Fruit fly (Drosophila melanogaster) whole organism, prepupa: Measurements from ENCODE around the gene Spf30.
A peak's percentile ranks its signal among the peaks of the same experiment; 100 is the strongest.
"Not testable (repeated sequence)": the region's sequence is repeated elsewhere in the genome, so short reads cannot be mapped to it uniquely, and the experiment has no call there.

Source experiments
- Blimp-1 ChIP-seq: fragments of 200-800 bp; sonication (Bioruptor generic); optimal IDR thresholded peaks from 3 replicates; lab custom pipeline; 2017; ENCODE audit warnings: missing biosample characterization, missing genetic modification characterization, mild to moderate bottlenecking, moderate library complexity, missing genetic modification reagents
- CG10631 ChIP-seq: fragments of 200-800 bp; sonication (Bioruptor generic); optimal IDR thresholded peaks from 2 replicates; lab custom pipeline; 2016; ENCODE audit warnings: missing biosample characterization, missing genetic modification characterization
- CG11294 ChIP-seq: fragments of 200-800 bp; sonication (Bioruptor generic); IDR thresholded peaks from 2 replicates; pipeline ENCODE4 v1.3.6; 2022; ENCODE audit warnings: missing biosample characterization, missing genetic modification characterization
- CG11762 ChIP-seq: fragments of 200-800 bp; sonication (Bioruptor generic); optimal IDR thresholded peaks from 3 replicates; lab custom pipeline; 2016; ENCODE audit warnings: missing biosample characterization, missing genetic modification characterization; ENCODE audit not compliant: insufficient read depth
- CG15336 ChIP-seq: fragments of 200-800 bp; sonication (Bioruptor generic); IDR thresholded peaks from 2 replicates; pipeline ENCODE4 v1.3.6; 2022; ENCODE audit warnings: missing biosample characterization, missing genetic modification characterization
- CG1621 ChIP-seq: fragments of 200-800 bp; sonication (Bioruptor generic); optimal IDR thresholded peaks from 3 replicates; lab custom pipeline; 2018; ENCODE audit warnings: missing biosample characterization, mild to moderate bottlenecking, missing genetic modification characterization
- CG32006 ChIP-seq: fragments of 200-800 bp; sonication (Bioruptor generic); optimal IDR thresholded peaks from 3 replicates; lab custom pipeline; 2017; ENCODE audit warnings: missing biosample characterization, mild to moderate bottlenecking, missing genetic modification characterization
- CG34406 ChIP-seq: fragments of 200-800 bp; sonication (Bioruptor generic); optimal IDR thresholded peaks from 3 replicates; lab custom pipeline; 2016; ENCODE audit warnings: missing biosample characterization, missing genetic modification characterization
- CG7368 ChIP-seq: fragments of 200-800 bp; sonication (Bioruptor generic); optimal IDR thresholded peaks from 3 replicates; lab custom pipeline; 2016; ENCODE audit warnings: missing biosample characterization, missing genetic modification characterization
- CG8119 ChIP-seq: fragments of 200-800 bp; sonication (Bioruptor generic); IDR thresholded peaks from 3 replicates; pipeline ENCODE4 v1.3.6; 2022; ENCODE audit warnings: missing biosample characterization, missing genetic modification characterization
- CG8319 ChIP-seq: fragments of 200-800 bp; sonication (Bioruptor generic); optimal IDR thresholded peaks from 3 replicates; lab custom pipeline; 2016; ENCODE audit warnings: missing biosample characterization, missing genetic modification characterization
- Eip93F ChIP-seq: fragments of 200-800 bp; sonication (Bioruptor generic); optimal IDR thresholded peaks from 2 replicates; lab custom pipeline; 2016; ENCODE audit warnings: missing biosample characterization, mild to moderate bottlenecking, missing genetic modification characterization
- Ets96B ChIP-seq: fragments of 200-800 bp; optimal IDR thresholded peaks from 2 replicates; lab custom pipeline; 2019; ENCODE audit warnings: missing biosample characterization, mild to moderate bottlenecking, missing genetic modification characterization, moderate library complexity
- Gug ChIP-seq: fragments of 200-800 bp; sonication (Bioruptor generic); IDR thresholded peaks from 2 replicates; pipeline ENCODE4 v1.3.6; 2022; ENCODE audit warnings: missing biosample characterization, missing genetic modification characterization
- Hr39 ChIP-seq: fragments of 200-800 bp; sonication (Bioruptor generic); optimal IDR thresholded peaks from 2 replicates; lab custom pipeline; 2016; ENCODE audit warnings: missing biosample characterization, missing genetic modification characterization
- Hr4 ChIP-seq: fragments of 200-800 bp; sonication (Bioruptor generic); optimal IDR thresholded peaks from 3 replicates; lab custom pipeline; 2016; ENCODE audit warnings: missing biosample characterization, missing genetic modification characterization
- Lpt ChIP-seq: fragments of 200-800 bp; sonication (Bioruptor generic); optimal IDR thresholded peaks from 3 replicates; lab custom pipeline; 2016; ENCODE audit warnings: missing biosample characterization, missing genetic modification characterization
- Met ChIP-seq: fragments of 200-800 bp; sonication (Bioruptor generic); optimal IDR thresholded peaks from 3 replicates; lab custom pipeline; 2016; ENCODE audit warnings: missing biosample characterization, missing genetic modification characterization
- Smox ChIP-seq: fragments of 200-800 bp; sonication (Bioruptor generic); optimal IDR thresholded peaks from 3 replicates; lab custom pipeline; 2016; ENCODE audit warnings: missing biosample characterization, missing genetic modification characterization
- Sox15 ChIP-seq: fragments of 200-800 bp; sonication (Bioruptor generic); optimal IDR thresholded peaks from 3 replicates; lab custom pipeline; 2016; ENCODE audit warnings: missing biosample characterization, missing genetic modification characterization
- acj6 ChIP-seq: fragments of 200-800 bp; sonication (Bioruptor generic); optimal IDR thresholded peaks from 3 replicates; lab custom pipeline; 2016; ENCODE audit warnings: missing biosample characterization, missing genetic modification characterization
- dsx ChIP-seq: fragments of 200-800 bp; optimal IDR thresholded peaks from 3 replicates; lab custom pipeline; 2019; ENCODE audit warnings: missing biosample characterization, mild to moderate bottlenecking, missing genetic modification characterization, moderate library complexity; ENCODE audit not compliant: poor library complexity, severe bottlenecking
- eg ChIP-seq: fragments of 200-800 bp; sonication (Bioruptor generic); IDR thresholded peaks from 3 replicates; pipeline ENCODE4 v1.3.6; 2022; ENCODE audit warnings: missing biosample characterization, missing genetic modification characterization
- esn ChIP-seq: fragments of 200-800 bp; sonication (Bioruptor generic); optimal IDR thresholded peaks from 2 replicates; lab custom pipeline; 2016; ENCODE audit warnings: missing biosample characterization, mild to moderate bottlenecking, missing genetic modification characterization, moderate library complexity
- fkh ChIP-seq: fragments of 200-800 bp; sonication (Bioruptor generic); optimal IDR thresholded peaks from 3 replicates; lab custom pipeline; 2017; ENCODE audit warnings: missing biosample characterization, mild to moderate bottlenecking, missing genetic modification characterization, moderate library complexity
- lz ChIP-seq: fragments of 200-800 bp; sonication (Bioruptor generic); optimal IDR thresholded peaks from 3 replicates; lab custom pipeline; 2016; ENCODE audit warnings: missing biosample characterization, missing genetic modification characterization
- net ChIP-seq: fragments of 200-800 bp; sonication (Bioruptor generic); optimal IDR thresholded peaks from 3 replicates; lab custom pipeline; 2016; ENCODE audit warnings: missing biosample characterization, missing genetic modification characterization
- pdm3 ChIP-seq: fragments of 200-800 bp; sonication (Bioruptor generic); optimal IDR thresholded peaks from 3 replicates; lab custom pipeline; 2016; ENCODE audit warnings: missing biosample characterization, missing genetic modification characterization
- spab ChIP-seq: fragments of 200-800 bp; sonication (Bioruptor generic); optimal IDR thresholded peaks from 2 replicates; lab custom pipeline; 2017; ENCODE audit warnings: missing biosample characterization, mild to moderate bottlenecking, missing genetic modification characterization, missing genetic modification reagents
- svp ChIP-seq: fragments of 200-800 bp; sonication (Bioruptor generic); peaks from one replicate; lab custom pipeline; 2016; ENCODE audit warnings: missing biosample characterization, missing genetic modification characterization
- topi ChIP-seq: fragments of 200-800 bp; sonication (Bioruptor generic); optimal IDR thresholded peaks from 3 replicates; lab custom pipeline; 2016; ENCODE audit warnings: missing biosample characterization, missing genetic modification characterization
- vri ChIP-seq: fragments of 200-800 bp; sonication (Bioruptor generic); optimal IDR thresholded peaks from 3 replicates; lab custom pipeline; 2016; ENCODE audit warnings: missing biosample characterization, mild to moderate bottlenecking, missing genetic modification characterization

Spf30 gene

DNA sequence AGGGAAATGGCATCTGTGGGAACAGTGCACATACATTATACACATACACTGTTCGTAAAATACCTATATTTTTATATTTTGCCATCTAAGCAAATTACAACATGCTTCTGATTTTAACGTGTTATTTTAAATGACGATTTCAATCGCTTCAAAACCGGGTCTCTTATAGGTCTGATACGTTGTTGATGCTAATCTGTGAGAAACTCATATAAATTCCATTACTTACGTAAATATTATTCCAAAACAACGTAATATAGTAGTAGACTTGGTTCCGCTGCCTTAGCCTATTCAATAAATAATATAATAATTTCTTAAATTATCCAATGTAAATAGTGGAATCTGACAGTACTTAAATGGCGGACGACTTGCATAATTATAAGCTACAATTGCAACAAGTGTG is at the start of gene Spf30:
Spf30 (plus strand) TSS at position 252 of the 400 bp plus-strand sequence.
- no peak for TF ChIP-seq lz (GFP tag; lab: Kevin White, UChicago)
- TF ChIP-seq Hr39 (GFP tag; lab: Kevin White, UChicago) = peak; percentile 19
- TF ChIP-seq CG11294 (GFP tag; lab: Robert Waterston, UW) = no peak
- TF ChIP-seq, all 60 proteins: peak for 1

DNA sequence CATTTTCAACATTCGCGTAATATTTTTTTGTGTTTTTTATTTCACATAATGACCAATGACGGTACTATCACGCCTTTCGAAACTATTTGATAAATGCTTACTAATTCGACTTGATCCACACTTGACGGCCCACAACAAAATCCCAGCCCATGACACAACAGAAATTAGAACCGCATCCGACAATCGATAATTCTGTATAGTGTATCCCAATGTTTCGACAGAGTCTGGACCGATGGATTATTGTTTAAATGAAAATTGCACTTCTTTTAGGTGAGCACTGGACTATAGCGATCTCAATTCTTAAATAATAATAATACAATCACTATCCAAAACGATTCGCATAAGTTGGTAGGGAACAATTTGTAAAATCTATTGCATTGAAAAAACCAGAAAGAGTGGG is 28.7 kb upstream of the Spf30 start:
- TF ChIP-seq fkh (GFP tag; lab: Kevin White, UChicago) (no peak), CG32006 (GFP tag; lab: Kevin White, UChicago) (no peak), spab (GFP tag; lab: Kevin White, UChicago) (no peak), Smox (GFP tag; lab: Kevin White, UChicago) (no peak), Gug (GFP tag; lab: Robert Waterston, UW) (no peak), acj6 (GFP tag; lab: Kevin White, UChicago) (no peak), CG1621 (no peak), eg (no peak), Ets96B (tag; lab: Kevin White, UChicago) (no peak), CG8319 (GFP tag; lab: Kevin White, UChicago) (no peak), CG10631 (GFP tag; lab: Kevin White, UChicago) (no peak)

DNA sequence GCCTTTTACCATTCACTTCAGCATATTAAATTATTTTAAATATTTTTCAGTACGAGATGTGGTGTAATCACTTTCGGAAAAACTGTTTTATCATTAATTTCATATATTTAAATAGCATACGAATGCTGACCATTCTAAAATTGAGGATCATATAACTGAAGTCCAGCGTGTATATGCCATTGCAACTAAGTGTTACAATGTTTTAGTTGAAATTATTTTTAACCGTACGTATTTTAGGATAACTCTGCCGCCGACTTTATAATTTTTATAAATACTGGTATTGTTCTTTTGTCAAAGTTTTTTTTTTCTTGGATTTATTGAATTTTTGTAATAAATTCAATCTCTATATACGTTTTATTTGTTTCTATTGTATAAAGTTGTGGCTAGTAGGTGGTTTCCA is 25.0 kb upstream of the Spf30 start:
- TF ChIP-seq svp (GFP tag; lab: Kevin White, UChicago) = peak; percentile 17
- no peak for TF ChIP-seq CG8119 (GFP tag; lab: Robert Waterston, UW)

DNA sequence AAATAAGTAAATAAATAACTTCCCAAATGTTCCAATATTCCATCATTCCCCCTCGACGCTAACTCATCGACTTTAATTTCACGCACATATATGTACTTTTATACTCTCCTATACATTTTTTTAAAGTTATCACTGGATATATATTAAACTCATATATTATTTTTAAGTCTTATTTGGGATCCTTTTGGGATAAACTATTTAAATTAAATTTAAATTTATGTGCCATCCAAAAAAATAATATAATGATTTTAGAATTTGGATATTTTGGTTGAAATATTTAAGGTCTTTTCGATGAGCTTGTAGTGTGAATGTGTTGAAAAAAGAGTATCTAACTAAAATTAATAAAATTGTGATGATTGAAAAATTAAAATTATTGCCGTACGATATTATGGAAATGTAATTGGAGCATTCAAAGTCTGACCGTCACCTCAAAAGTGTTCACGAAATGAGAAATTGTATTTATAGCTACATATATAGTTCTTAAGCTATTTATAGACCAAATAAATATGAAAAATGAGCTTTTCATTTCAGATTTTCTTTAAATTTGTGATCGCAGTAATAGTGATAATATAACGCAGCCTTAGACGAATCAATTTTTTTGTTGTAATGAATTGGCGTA is 11.5 kb downstream of the Spf30 start, which contains the start of gene CG40298:
CG40298 (plus strand) TSS at position 569 of the 619 bp plus-strand sequence.
- TF ChIP-seq vri (no peak), fkh (GFP tag; lab: Kevin White, UChicago) (no peak), Eip93F (no peak), dsx (GFP tag; lab: Kevin White, UChicago) (no peak), CG34406 (no peak), CG1621 (no peak), acj6 (GFP tag; lab: Kevin White, UChicago) (no peak), pdm3 (GFP tag; lab: Kevin White, UChicago) (no peak), CG7368 (GFP tag; lab: Kevin White, UChicago) (no peak), Sox15 (GFP tag; lab: Kevin White, UChicago) (no peak), eg (no peak), Lpt (GFP tag; lab: Kevin White, UChicago) (no peak), CG11762 (GFP tag; lab: Kevin White, UChicago) (no peak), Hr4 (GFP tag; lab: Kevin White, UChicago) (no peak), net (GFP tag; lab: Kevin White, UChicago) (no peak), topi (GFP tag; lab: Kevin White, UChicago) (no peak), esn (GFP tag; lab: Kevin White, UChicago) (no peak)
- TF ChIP-seq, all 60 proteins: peak for 0

DNA sequence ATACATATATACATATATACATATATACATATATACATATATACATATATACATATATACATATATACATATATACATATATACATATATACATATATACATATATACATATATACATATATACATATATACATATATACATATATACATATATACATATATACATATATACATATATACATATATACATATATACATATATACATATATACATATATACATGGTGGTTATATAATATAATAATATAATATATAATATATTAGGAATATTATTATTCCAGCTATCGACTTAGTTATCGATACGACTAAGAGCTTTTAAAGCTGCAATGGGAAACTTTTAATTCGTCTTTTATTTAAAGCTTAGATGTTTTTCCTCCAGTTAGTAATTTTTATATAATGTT is 22.8 kb downstream of the Spf30 start, which contains the start of gene CG17698:
CG17698 (plus strand) TSS at position 301 of the 400 bp plus-strand sequence.
- not testable (repeated sequence) for TF ChIP-seq Blimp-1 (GFP tag; lab: Kevin White, UChicago); CG15336; Met (GFP tag; lab: Kevin White, UChicago)
